Worm (Caenorhabditis elegans): ENCODE measurements around the gene R10E11.6.

R10E11.6 gene

DNA sequence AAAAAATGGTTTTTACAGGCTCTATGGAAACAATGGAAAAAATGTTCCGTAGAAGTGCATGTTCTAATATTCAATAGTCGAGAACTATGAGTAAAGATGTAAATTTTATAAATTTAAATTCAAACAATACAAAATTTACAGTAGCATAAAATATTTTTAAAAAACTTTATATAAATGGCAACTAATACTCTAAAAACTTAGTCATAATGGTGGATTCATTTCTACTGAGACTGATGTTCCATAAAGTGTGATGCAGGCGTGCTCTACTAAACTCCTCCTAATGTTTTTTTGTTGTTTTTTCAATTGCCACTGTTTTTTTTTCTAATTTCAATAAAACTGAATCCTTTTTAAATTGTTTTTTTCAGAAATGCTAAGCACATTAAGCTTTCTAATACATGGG is 25.4 kb downstream of the R10E11.6 start, which contains the start of gene gtap-2:
gtap-2 (plus strand) TSS at position 366 of the 400 bp plus-strand sequence.
- TF ChIP-seq nhr-47 (tag; optimal IDR thresholded peaks at IDR 0.05) (peak; percentile 54), lir-3 (tag; optimal IDR thresholded peaks at IDR 0.05; ENCODE audit: poor library complexity) (peak; percentile 25), lin-14 (GFP tag; optimal IDR thresholded peaks at IDR 0.05) (peak; percentile 21), nhr-237 (tag; optimal IDR thresholded peaks at IDR 0.05) (no peak), unc-98 (GFP tag; IDR thresholded peaks at IDR 0.05) (peak; percentile 38; the same call in 1 of the 2 replicates), ceh-8 (GFP tag; optimal IDR thresholded peaks at IDR 0.05) (no peak), nhr-28 (tag; optimal IDR thresholded peaks at IDR 0.05) (no peak), pax-3 (tag; optimal IDR thresholded peaks at IDR 0.05) (peak; percentile 61), blmp-1 (tag; optimal IDR thresholded peaks at IDR 0.05) (no peak), unc-62 (GFP tag; optimal IDR thresholded peaks at IDR 0.05) (no peak), C04F5.9 (tag; optimal IDR thresholded peaks at IDR 0.05) (peak; percentile 14), dsc-1 (tag; optimal IDR thresholded peaks at IDR 0.05) (peak; percentile 14), ceh-90 (tag; optimal IDR thresholded peaks at IDR 0.05) (peak; percentile 55), hpl-2 (GFP tag; optimal IDR thresholded peaks at IDR 0.05) (no peak), efl-3 (GFP tag; optimal IDR thresholded peaks at IDR 0.05) (no peak), lsy-2 (tag; optimal IDR thresholded peaks at IDR 0.05) (peak; percentile 44 to 83), snu-23 (GFP tag; optimal IDR thresholded peaks at IDR 0.05) (peak; percentile 9), grh-1 (GFP tag; IDR thresholded peaks at IDR 0.05) (no peak), nhr-19 (GFP tag; conservative IDR thresholded peaks at IDR 0.05) (no peak), fkh-4 (tag; optimal IDR thresholded peaks at IDR 0.05; ENCODE audit: borderline replicate concordance) (no peak), dpl-1 (GFP tag; optimal IDR thresholded peaks at IDR 0.05) (peak in 1 of 3 experiments; percentile 37), swsn-7 (tag; optimal IDR thresholded peaks at IDR 0.05) (no peak), C16A3.4 (tag; optimal IDR thresholded peaks at IDR 0.05) (peak; percentile 45), Y116A8C.19 (tag; optimal IDR thresholded peaks at IDR 0.05; ENCODE audit: borderline replicate concordance) (no peak), ets-5 (GFP tag; IDR thresholded peaks at IDR 0.05) (no peak), fkh-8 (tag; optimal IDR thresholded peaks at IDR 0.05) (peak; percentile 47), egl-13 (tag; optimal IDR thresholded peaks at IDR 0.05) (peak; percentile 32), nhr-90 (tag; optimal IDR thresholded peaks at IDR 0.05; ENCODE audit: poor library complexity) (peak; percentile 10), skn-1 (tag; optimal IDR thresholded peaks at IDR 0.05) (peak; percentile 33), nhr-71 (tag; optimal IDR thresholded peaks at IDR 0.05) (peak; percentile 20), aha-1 (tag; optimal IDR thresholded peaks at IDR 0.05) (no peak), nhr-20 (tag; optimal IDR thresholded peaks at IDR 0.05) (peak; percentile 12), alr-1 (tag; optimal IDR thresholded peaks at IDR 0.05; ENCODE audit: borderline replicate concordance) (no peak), zag-1 (tag; optimal IDR thresholded peaks at IDR 0.05) (no peak), zip-4 (GFP tag; optimal IDR thresholded peaks at IDR 0.05) (no peak), lin-35 (GFP tag; optimal IDR thresholded peaks at IDR 0.05) (peak; percentile 8 to 29), snpc-4 (tag; optimal IDR thresholded peaks at IDR 0.05) (peak; percentile 34), isw-1 (GFP tag; IDR thresholded peaks at IDR 0.05) (peak; percentile 18; the same call in 1 of the 2 replicates), efl-1 (optimal IDR thresholded peaks at IDR 0.05) (peak; percentile 17 to 27), efl-1 (GFP tag; optimal IDR thresholded peaks at IDR 0.05 in 1 of 2) (no peak), sox-4 (tag; optimal IDR thresholded peaks at IDR 0.05) (peak; percentile 1)

ce11 chrIII:9813146-9813545 is 30.3 kb downstream of the R10E11.6 start, which contains the start of gene ZK632.14:
TSS of gene ZK632.14 (plus strand) at chrIII:9813446.
- TF ChIP-seq vab-15 (tag; optimal IDR thresholded peaks at IDR 0.05) = no peak
- no peak for TF ChIP-seq lir-3 (tag; optimal IDR thresholded peaks at IDR 0.05; ENCODE audit: poor library complexity)
- TF ChIP-seq fkh-10 (GFP tag; optimal IDR thresholded peaks at IDR 0.05) = no peak
- TF ChIP-seq unc-86 (tag; optimal IDR thresholded peaks at IDR 0.05) = no peak
- no peak for TF ChIP-seq Y116A8C.19 (tag; optimal IDR thresholded peaks at IDR 0.05; ENCODE audit: borderline replicate concordance)
- TF ChIP-seq tlp-1 (tag; optimal IDR thresholded peaks at IDR 0.05) = no peak
- TF ChIP-seq elt-3 (tag; optimal IDR thresholded peaks at IDR 0.05) = no peak
- no peak for TF ChIP-seq alr-1 (tag; optimal IDR thresholded peaks at IDR 0.05; ENCODE audit: borderline replicate concordance)
- TF ChIP-seq ets-5 (GFP tag; IDR thresholded peaks at IDR 0.05) = no peak
- no peak for TF ChIP-seq C16A3.4 (tag; optimal IDR thresholded peaks at IDR 0.05)
- TF ChIP-seq nhr-76 (tag; optimal IDR thresholded peaks at IDR 0.05) = no peak
- no peak for TF ChIP-seq fos-1 (tag; optimal IDR thresholded peaks at IDR 0.05)
